Worm (Caenorhabditis elegans) whole organism, L4/young adult: ENCODE data around the gene srh-231.

Source experiments
- W03F9.2 ChIP-seq: fragments of 150-350 bp; optimal IDR thresholded peaks from 2 replicates; lab custom pipeline; 2014; ENCODE audit warnings: missing biosample characterization, missing genetic modification characterization
- dao-5 ChIP-seq: sonication (generic microtip); optimal IDR thresholded peaks from 2 replicates; lab custom pipeline; 2016; ENCODE audit warnings: missing genotype, missing genetic modification characterization, moderate library complexity, missing compliant biosample characterization
- him-1 ChIP-seq: sonication (generic microtip); optimal IDR thresholded peaks from 2 replicates; lab custom pipeline; 2016; ENCODE audit warnings: missing genotype, missing genetic modification reagents, missing genetic modification characterization, missing compliant biosample characterization

- TF ChIP-seq him-1 (no peak), dao-5 (tag; lab: Kevin White, UChicago) (no peak), W03F9.2 (tag; lab: Kevin White, UChicago) (no peak)
Measured at ce11 chrV:7330868-7331267, 21.2 kb downstream of the srh-231 start, which contains the start of gene F10G2.2.
